Worm (Caenorhabditis elegans) whole organism, L3 larva: ENCODE measurements around the gene lin-2.

Experiments used
- ZK546.5 ChIP-seq: sonication (generic microtip); optimal IDR thresholded peaks from 2 replicates; lab custom pipeline; 2017; ENCODE audit warnings: missing biosample characterization, missing genetic modification characterization
- aly-2 ChIP-seq: fragments of 150-350 bp; optimal IDR thresholded peaks from 2 replicates; lab custom pipeline; 2014; ENCODE audit warnings: missing biosample characterization, missing genetic modification characterization
- ama-1 ChIP-seq: fragments of 150-350 bp; optimal IDR thresholded peaks from 2 replicates; lab custom pipeline; 2018
- ceh-16 ChIP-seq: sonication (generic microtip); optimal IDR thresholded peaks from 2 replicates; lab custom pipeline; 2017; ENCODE audit warnings: missing biosample characterization, missing genetic modification characterization
- ceh-28 ChIP-seq: fragments of 150-350 bp; optimal IDR thresholded peaks from 2 replicates; lab custom pipeline; 2014; ENCODE audit warnings: missing biosample characterization, missing genetic modification reagents, missing genetic modification characterization
- ceh-82 ChIP-seq: fragments of 150-350 bp; optimal IDR thresholded peaks from 2 replicates; lab custom pipeline; 2014; ENCODE audit warnings: missing biosample characterization, missing genetic modification characterization
- ceh-9 ChIP-seq: sonication (generic microtip); optimal IDR thresholded peaks from 2 replicates; lab custom pipeline; 2018; ENCODE audit warnings: missing biosample characterization, missing genetic modification characterization
- daf-12 ChIP-seq: fragments of 150-350 bp; optimal IDR thresholded peaks from 2 replicates; lab custom pipeline; 2014; ENCODE audit warnings: missing biosample characterization, missing genetic modification reagents, missing genetic modification characterization
- egl-27 ChIP-seq: sonication (generic microtip); optimal IDR thresholded peaks from 4 replicates; lab custom pipeline; 2017; ENCODE audit warnings: missing biosample characterization, missing genetic modification reagents, missing genetic modification characterization
- egl-5 ChIP-seq: fragments of 150-350 bp; optimal IDR thresholded peaks from 2 replicates; lab custom pipeline; 2017; ENCODE audit warnings: missing biosample characterization, missing genetic modification reagents, missing genetic modification characterization, inconsistent platforms
- elt-1 ChIP-seq: fragments of 150-350 bp; optimal IDR thresholded peaks from 2 replicates; lab custom pipeline; 2014; ENCODE audit warnings: missing biosample characterization, missing genetic modification characterization
- elt-2 ChIP-seq: sonication (generic microtip); optimal IDR thresholded peaks from 2 replicates; lab custom pipeline; 2016; ENCODE audit warnings: missing genetic modification reagents, mild to moderate bottlenecking, missing genetic modification characterization, missing compliant biosample characterization
- elt-3 ChIP-seq, 3 experiments: fragments of 150-350 bp in 1 of 3; sonication (generic microtip) in 2 of 3; optimal IDR thresholded peaks; 2 replicates in 2 of 3; 4 replicates in 1 of 3; lab custom pipeline; 2014 to 2017; ENCODE audit warnings: missing biosample characterization in 3 of 3, missing genetic modification characterization in 3 of 3
- eor-1 ChIP-seq, 2 experiments: fragments of 150-350 bp; optimal IDR thresholded peaks; 2 replicates each; lab custom pipeline; 2014 to 2018; ENCODE audit warnings: missing biosample characterization in 2 of 2, missing genetic modification characterization in 2 of 2
- fkh-10 ChIP-seq: sonication (generic microtip); optimal IDR thresholded peaks from 2 replicates; lab custom pipeline; 2017; ENCODE audit warnings: missing biosample characterization, missing genetic modification reagents, missing genetic modification characterization
- fkh-2 ChIP-seq: fragments of 150-350 bp; optimal IDR thresholded peaks from 2 replicates; lab custom pipeline; 2014; ENCODE audit warnings: missing biosample characterization, missing genetic modification reagents, missing genetic modification characterization
- fos-1 ChIP-seq: fragments of 150-350 bp; optimal IDR thresholded peaks from 2 replicates; lab custom pipeline; 2014; ENCODE audit warnings: missing biosample characterization, missing genetic modification characterization
- hmg-11 ChIP-seq: sonication (generic microtip); optimal IDR thresholded peaks from 2 replicates; lab custom pipeline; 2016; ENCODE audit warnings: missing genetic modification characterization, missing compliant biosample characterization
- lin-15B ChIP-seq: fragments of 150-350 bp; optimal IDR thresholded peaks from 2 replicates; lab custom pipeline; 2014; ENCODE audit warnings: missing biosample characterization, missing genetic modification characterization
- lin-39 ChIP-seq: fragments of 150-350 bp; optimal IDR thresholded peaks from 2 replicates; lab custom pipeline; 2018; ENCODE audit warnings: missing biosample characterization, missing genetic modification reagents, missing genetic modification characterization
- lsy-12 ChIP-seq: sonication (generic microtip); optimal IDR thresholded peaks from 2 replicates; lab custom pipeline; 2016; ENCODE audit warnings: mild to moderate bottlenecking, missing genetic modification characterization, missing compliant biosample characterization
- mdl-1 ChIP-seq: fragments of 150-350 bp; optimal IDR thresholded peaks from 2 replicates; lab custom pipeline; 2014; ENCODE audit warnings: missing biosample characterization, missing genetic modification characterization
- mml-1 ChIP-seq: fragments of 150-350 bp; sonication (generic microtip); optimal IDR thresholded peaks from 3 replicates; lab custom pipeline; 2014; ENCODE audit warnings: missing biosample characterization, missing genetic modification characterization
- nfya-1 ChIP-seq: sonication (generic microtip); optimal IDR thresholded peaks from 2 replicates; lab custom pipeline; 2017; ENCODE audit warnings: missing genetic modification characterization, mild to moderate bottlenecking, missing compliant biosample characterization, antibody characterized with exemption, moderate library complexity; ENCODE audit not compliant: insufficient read depth
- nhr-11 ChIP-seq: fragments of 150-350 bp; optimal IDR thresholded peaks from 2 replicates; lab custom pipeline; 2014; ENCODE audit warnings: missing biosample characterization, missing genetic modification characterization
- nhr-12 ChIP-seq: fragments of 150-350 bp; optimal IDR thresholded peaks from 2 replicates; lab custom pipeline; 2014; ENCODE audit warnings: missing biosample characterization, missing genetic modification characterization
- nhr-23 ChIP-seq: fragments of 150-350 bp; optimal IDR thresholded peaks from 2 replicates; lab custom pipeline; 2014; ENCODE audit warnings: missing biosample characterization, missing genetic modification reagents, missing genetic modification characterization
- nhr-237 ChIP-seq: fragments of 150-350 bp; optimal IDR thresholded peaks from 2 replicates; lab custom pipeline; 2014; ENCODE audit warnings: missing biosample characterization, missing genetic modification characterization
- nhr-25 ChIP-seq: sonication (generic microtip); optimal IDR thresholded peaks from 2 replicates; lab custom pipeline; 2017; ENCODE audit warnings: missing biosample characterization, missing genetic modification characterization
- nhr-28 ChIP-seq: fragments of 150-350 bp; optimal IDR thresholded peaks from 2 replicates; lab custom pipeline; 2014; ENCODE audit warnings: missing biosample characterization, missing genetic modification characterization
- nhr-43 ChIP-seq: sonication (generic microtip); optimal IDR thresholded peaks from 2 replicates; lab custom pipeline; 2016; ENCODE audit warnings: mild to moderate bottlenecking, missing genetic modification characterization, missing compliant biosample characterization; ENCODE audit not compliant: poor library complexity, severe bottlenecking
- nhr-67 ChIP-seq: fragments of 150-350 bp; optimal IDR thresholded peaks from 2 replicates; lab custom pipeline; 2014; ENCODE audit warnings: missing biosample characterization, missing genetic modification characterization
- nhr-76 ChIP-seq: fragments of 150-350 bp; sonication (generic microtip); optimal IDR thresholded peaks from 5 replicates; lab custom pipeline; 2014; ENCODE audit warnings: missing biosample characterization, missing genetic modification characterization
- nhr-77 ChIP-seq: fragments of 150-350 bp; optimal IDR thresholded peaks from 2 replicates; lab custom pipeline; 2014; ENCODE audit warnings: missing biosample characterization, missing genetic modification characterization
- pha-4 ChIP-seq: fragments of 150-350 bp; optimal IDR thresholded peaks from 2 replicates; lab custom pipeline; 2014; ENCODE audit warnings: missing biosample characterization, missing genetic modification reagents, missing genetic modification characterization
- pqm-1 ChIP-seq: fragments of 150-350 bp; optimal IDR thresholded peaks from 2 replicates; lab custom pipeline; 2017; ENCODE audit warnings: missing biosample characterization, missing genetic modification characterization, inconsistent platforms
- sea-2 ChIP-seq: fragments of 150-350 bp; sonication (generic microtip); optimal IDR thresholded peaks from 4 replicates; lab custom pipeline; 2014; ENCODE audit warnings: missing biosample characterization, missing genetic modification reagents, missing genetic modification characterization
- skn-1 ChIP-seq: fragments of 150-350 bp; optimal IDR thresholded peaks from 2 replicates; lab custom pipeline; 2014; ENCODE audit warnings: missing biosample characterization, missing genetic modification characterization
- snpc-4 ChIP-seq: fragments of 150-350 bp; optimal IDR thresholded peaks from 2 replicates; lab custom pipeline; 2014; ENCODE audit warnings: missing biosample characterization, missing genetic modification characterization
- tbx-2 ChIP-seq: sonication (generic microtip); optimal IDR thresholded peaks from 2 replicates; lab custom pipeline; 2016; ENCODE audit warnings: mild to moderate bottlenecking, missing genetic modification characterization, missing compliant biosample characterization
- unc-39 ChIP-seq: sonication (generic microtip); optimal IDR thresholded peaks from 4 replicates; lab custom pipeline; 2017; ENCODE audit warnings: missing biosample characterization, missing genetic modification characterization
- unc-62 ChIP-seq: fragments of 150-350 bp; sonication (generic microtip); optimal IDR thresholded peaks from 4 replicates; lab custom pipeline; 2014; ENCODE audit warnings: missing biosample characterization, missing genetic modification reagents, missing genetic modification characterization
- zag-1 ChIP-seq: fragments of 150-350 bp; optimal IDR thresholded peaks from 2 replicates; lab custom pipeline; 2014; ENCODE audit warnings: missing biosample characterization, missing genetic modification characterization
- ztf-11 ChIP-seq: fragments of 150-350 bp; optimal IDR thresholded peaks from 2 replicates; lab custom pipeline; 2014; ENCODE audit warnings: missing biosample characterization, missing genetic modification characterization
- ztf-4 ChIP-seq: fragments of 150-350 bp; optimal IDR thresholded peaks from 2 replicates; lab custom pipeline; 2014; ENCODE audit warnings: missing biosample characterization, missing genetic modification characterization

The lin-2 gene

ce11 chrX:12391380-12391779 lies 22.5 kb downstream of the lin-2 start, which contains the start of gene nekl-3:
Gene nekl-3 (minus strand): TSS chrX:12391480.
- TF ChIP-seq nhr-23 (tag; lab: Kevin White, UChicago) (no peak), nhr-25 (tag; lab: Kevin White, UChicago) (no peak), aly-2 (tag; lab: Kevin White, UChicago) (no peak), ceh-16 (tag; lab: Kevin White, UChicago) (no peak), unc-62 (GFP tag; lab: Kevin White, UChicago) (no peak)

- no peak for TF ChIP-seq nhr-12 (tag; lab: Kevin White, UChicago)
- TF ChIP-seq pqm-1 (tag; lab: Kevin White, UChicago): no peak
- no peak for TF ChIP-seq skn-1
- TF ChIP-seq ceh-16 (tag; lab: Kevin White, UChicago): no peak
These were observed 35.5 kb downstream of the lin-2 start, which contains the start of gene glb-13 for ce11 chrX:12378293-12378692. Gene glb-13 (minus strand): TSS chrX:12378393.

ce11 chrX:12375783-12376182 lies 38.1 kb downstream of the lin-2 start:
- TF ChIP-seq zag-1 (no peak), fos-1 (tag; lab: Kevin White, UChicago) (no peak)

ce11 chrX:12371321-12371720 lies 42.5 kb downstream of the lin-2 start, which contains the start of gene rif-1.2:
Gene rif-1.2 (minus strand): TSS chrX:12371421.
- TF ChIP-seq zag-1: no peak
- TF ChIP-seq egl-27 (tag; lab: Kevin White, UChicago): no peak
- TF ChIP-seq egl-5 (tag; lab: Kevin White, UChicago): no peak
- TF ChIP-seq, all 47 proteins: peak for 0

- TF ChIP-seq nhr-28 (tag; lab: Kevin White, UChicago) (no peak), nfya-1 (tag; lab: Kevin White, UChicago) (no peak), ceh-82 (tag; lab: Kevin White, UChicago) (no peak), nhr-11 (no peak), egl-5 (tag; lab: Kevin White, UChicago) (no peak), zag-1 (no peak), eor-1 (tag; optimal IDR thresholded peaks at IDR 0.05; lab: Kevin White, UChicago) (no peak), fos-1 (tag; lab: Kevin White, UChicago) (no peak), aly-2 (tag; lab: Kevin White, UChicago) (no peak), ceh-16 (tag; lab: Kevin White, UChicago) (no peak), unc-39 (tag; lab: Kevin White, UChicago) (no peak), sea-2 (GFP tag; lab: Kevin White, UChicago) (no peak), hmg-11 (peak; percentile 87), lin-15B (tag; lab: Kevin White, UChicago) (no peak), elt-2 (tag; lab: Kevin White, UChicago) (peak; percentile 35), elt-1 (tag; lab: Kevin White, UChicago) (no peak), snpc-4 (tag; lab: Kevin White, UChicago) (no peak), mml-1 (no peak), tbx-2 (tag; lab: Kevin White, UChicago) (peak; percentile 18), unc-62 (GFP tag; lab: Kevin White, UChicago) (no peak), skn-1 (no peak), nhr-237 (tag; lab: Kevin White, UChicago) (no peak), daf-12 (tag; lab: Kevin White, UChicago) (no peak), pha-4 (no peak), ZK546.5 (tag; lab: Kevin White, UChicago) (no peak), lin-39 (tag; lab: Kevin White, UChicago) (peak; percentile 39), ama-1 (no peak), nhr-77 (tag; lab: Kevin White, UChicago) (no peak), ztf-4 (tag; lab: Kevin White, UChicago) (no peak), ztf-11 (tag; lab: Kevin White, UChicago) (no peak), ceh-9 (tag; lab: Kevin White, UChicago) (no peak), fkh-10 (no peak), egl-27 (tag; lab: Kevin White, UChicago) (no peak), lsy-12 (tag; lab: Kevin White, UChicago) (no peak), fkh-2 (no peak), nhr-23 (tag; lab: Kevin White, UChicago) (no peak), elt-3 (tag; optimal IDR thresholded peaks at IDR 0.05; lab: Kevin White, UChicago) (no peak), nhr-43 (peak; percentile 44), nhr-12 (tag; lab: Kevin White, UChicago) (no peak), ceh-28 (tag; lab: Kevin White, UChicago) (peak; percentile 33), mdl-1 (tag; lab: Kevin White, UChicago) (no peak), nhr-67 (tag; lab: Kevin White, UChicago) (no peak), nhr-76 (tag; lab: Kevin White, UChicago) (no peak)
These were observed 46.3 kb downstream of the lin-2 start for ce11 chrX:12367498-12367897.
